Worm (Caenorhabditis elegans) whole organism, L1 larva: Measurements from ENCODE around the gene fbxb-114.
A peak's percentile ranks its signal among the peaks of the same experiment; 100 is the strongest.
"Not testable (repeated sequence)": the region's sequence is repeated elsewhere in the genome, so short reads cannot be mapped to it uniquely, and the experiment has no call there.

ENCODE experiments used
- C04F5.9 ChIP-seq: sonication (generic microtip); optimal IDR thresholded peaks from 2 replicates; lab custom pipeline; 2016; ENCODE audit warnings: missing genetic modification characterization, missing compliant biosample characterization
- C16A3.4 ChIP-seq: fragments of 150-350 bp; optimal IDR thresholded peaks from 2 replicates; lab custom pipeline; 2014; ENCODE audit warnings: missing biosample characterization, missing genetic modification characterization
- C34B4.2 ChIP-seq: sonication (generic microtip); optimal IDR thresholded peaks from 2 replicates; lab custom pipeline; 2017; ENCODE audit warnings: mild to moderate bottlenecking, missing genetic modification characterization, missing compliant biosample characterization
- Y116A8C.19 ChIP-seq: sonication (generic microtip); optimal IDR thresholded peaks from 2 replicates; lab custom pipeline; 2016; ENCODE audit warnings: missing compliant biosample characterization, missing genetic modification characterization, borderline replicate concordance
- aha-1 ChIP-seq: fragments of 150-350 bp; optimal IDR thresholded peaks from 2 replicates; lab custom pipeline; 2014; ENCODE audit warnings: missing biosample characterization, missing genetic modification characterization
- ama-1 ChIP-seq: fragments of 150-350 bp; optimal IDR thresholded peaks from 2 replicates; lab custom pipeline; 2014
- blmp-1 ChIP-seq: fragments of 150-350 bp; optimal IDR thresholded peaks from 2 replicates; lab custom pipeline; 2014; ENCODE audit warnings: missing biosample characterization, missing genetic modification characterization
- ceh-8 ChIP-seq: fragments of 200-800 bp; sonication (Bioruptor generic); optimal IDR thresholded peaks from 2 replicates; lab custom pipeline; 2018; ENCODE audit warnings: mild to moderate bottlenecking, missing genetic modification characterization, moderate library complexity, missing compliant biosample characterization
- ceh-90 ChIP-seq: sonication (generic microtip); optimal IDR thresholded peaks from 2 replicates; lab custom pipeline; 2016; ENCODE audit warnings: missing genetic modification characterization, missing compliant biosample characterization
- dpl-1 ChIP-seq, 3 experiments: fragments of 150-350 bp in 2 of 3; sonication (generic microtip) in 1 of 3; optimal IDR thresholded peaks; 2 replicates each; lab custom pipeline; 2014 to 2017; ENCODE audit warnings: missing biosample characterization in 3 of 3, missing genetic modification characterization in 3 of 3, missing genetic modification reagents in 3 of 3
- dsc-1 ChIP-seq: sonication (generic microtip); optimal IDR thresholded peaks from 2 replicates; lab custom pipeline; 2016; ENCODE audit warnings: mild to moderate bottlenecking, missing genetic modification characterization, missing compliant biosample characterization
- efl-1 ChIP-seq, 4 experiments: fragments of 150-350 bp; optimal IDR thresholded peaks in 3 of 4; peaks in 1 of 4; 1 replicate in 1 of 4; 2 replicates in 3 of 4; lab custom pipeline; 2014; ENCODE audit warnings: missing biosample characterization in 2 of 4, missing genetic modification characterization in 2 of 4, missing genetic modification reagents in 2 of 4
- efl-3 ChIP-seq: fragments of 200-800 bp; sonication (Bioruptor generic); optimal IDR thresholded peaks from 2 replicates; lab custom pipeline; 2018; ENCODE audit warnings: mild to moderate bottlenecking, missing genetic modification characterization, missing compliant biosample characterization
- egl-13 ChIP-seq: sonication (generic microtip); optimal IDR thresholded peaks from 2 replicates; lab custom pipeline; 2016; ENCODE audit warnings: missing genotype, missing genetic modification reagents, missing genetic modification characterization, missing compliant biosample characterization
- elt-2 ChIP-seq: sonication (generic microtip); optimal IDR thresholded peaks from 2 replicates; lab custom pipeline; 2016; ENCODE audit warnings: missing genetic modification characterization, mild to moderate bottlenecking, inconsistent platforms, missing compliant biosample characterization, missing genetic modification reagents
- elt-3 ChIP-seq, 6 experiments: fragments of 150-350 bp in 1 of 6; sonication (generic microtip); optimal IDR thresholded peaks; 2 replicates each; lab custom pipeline; 2017 to 2018; ENCODE audit warnings: missing biosample characterization in 6 of 6, missing genetic modification characterization in 6 of 6, inconsistent platforms in 1 of 6
- fkh-10 ChIP-seq: sonication (generic microtip); optimal IDR thresholded peaks from 2 replicates; lab custom pipeline; 2017; ENCODE audit warnings: missing biosample characterization, missing genetic modification reagents, missing genetic modification characterization
- fkh-4 ChIP-seq: sonication (generic microtip); optimal IDR thresholded peaks from 2 replicates; lab custom pipeline; 2016; ENCODE audit warnings: missing compliant biosample characterization, missing genetic modification characterization, borderline replicate concordance
- fkh-8 ChIP-seq: sonication (generic microtip); optimal IDR thresholded peaks from 2 replicates; lab custom pipeline; 2016; ENCODE audit warnings: mild to moderate bottlenecking, missing genetic modification characterization, missing compliant biosample characterization
- hlh-4 ChIP-seq: sonication (generic microtip); optimal IDR thresholded peaks from 2 replicates; lab custom pipeline; 2016; ENCODE audit warnings: mild to moderate bottlenecking, missing genetic modification characterization, missing compliant biosample characterization
- irx-1 ChIP-seq: sonication (generic microtip); optimal IDR thresholded peaks from 2 replicates; lab custom pipeline; 2016; ENCODE audit warnings: missing genetic modification characterization, missing compliant biosample characterization
- lin-15B ChIP-seq: fragments of 150-350 bp; sonication (generic microtip); optimal IDR thresholded peaks from 3 replicates; lab custom pipeline; 2014; ENCODE audit warnings: missing biosample characterization, missing genetic modification characterization
- lin-39 ChIP-seq: fragments of 150-350 bp; optimal IDR thresholded peaks from 2 replicates; lab custom pipeline; 2014; ENCODE audit warnings: missing biosample characterization, missing genetic modification reagents, missing genetic modification characterization
- lir-3 ChIP-seq: sonication (generic microtip); optimal IDR thresholded peaks from 2 replicates; lab custom pipeline; 2016; ENCODE audit warnings: mild to moderate bottlenecking, missing genetic modification characterization, moderate library complexity, missing compliant biosample characterization; ENCODE audit not compliant: poor library complexity
- mdl-1 ChIP-seq, 2 experiments: fragments of 150-350 bp; optimal IDR thresholded peaks; 2 replicates each; lab custom pipeline; 2014 to 2017; ENCODE audit warnings: missing biosample characterization in 2 of 2, missing genetic modification characterization in 2 of 2, inconsistent platforms in 1 of 2
- mef-2 ChIP-seq: fragments of 150-350 bp; optimal IDR thresholded peaks from 2 replicates; lab custom pipeline; 2014; ENCODE audit warnings: missing biosample characterization, missing genetic modification characterization
- nhr-12 ChIP-seq: sonication (generic microtip); optimal IDR thresholded peaks from 2 replicates; lab custom pipeline; 2017; ENCODE audit warnings: missing biosample characterization, missing genetic modification characterization
- nhr-19 ChIP-seq: fragments of 200-800 bp; sonication (Bioruptor generic); conservative IDR thresholded peaks from 2 replicates; pipeline ENCODE4 v1.3.6; 2022; ENCODE audit warnings: missing genetic modification characterization, missing compliant biosample characterization
- nhr-20 ChIP-seq: sonication (generic microtip); optimal IDR thresholded peaks from 2 replicates; lab custom pipeline; 2016; ENCODE audit warnings: mild to moderate bottlenecking, missing genetic modification characterization, missing compliant biosample characterization
- nhr-47 ChIP-seq: sonication (generic microtip); optimal IDR thresholded peaks from 2 replicates; lab custom pipeline; 2016; ENCODE audit warnings: mild to moderate bottlenecking, missing genetic modification characterization, moderate library complexity, missing compliant biosample characterization
- nhr-77 ChIP-seq: fragments of 150-350 bp; optimal IDR thresholded peaks from 2 replicates; lab custom pipeline; 2014; ENCODE audit warnings: missing biosample characterization, missing genetic modification characterization
- nhr-85 ChIP-seq: sonication (generic microtip); peaks from one replicate; lab custom pipeline; 2016; ENCODE audit warnings: missing genetic modification characterization, inconsistent platforms, missing compliant biosample characterization
- pag-3 ChIP-seq: sonication (generic microtip); optimal IDR thresholded peaks from 2 replicates; lab custom pipeline; 2017; ENCODE audit warnings: missing genetic modification characterization, mild to moderate bottlenecking, missing compliant biosample characterization, antibody characterized with exemption, borderline replicate concordance; ENCODE audit not compliant: insufficient read depth
- sox-4 ChIP-seq: sonication (generic microtip); optimal IDR thresholded peaks from 2 replicates; lab custom pipeline; 2016; ENCODE audit warnings: missing genetic modification characterization, missing compliant biosample characterization
- sptf-1 ChIP-seq: fragments of 150-350 bp; optimal IDR thresholded peaks from 2 replicates; lab custom pipeline; 2014; ENCODE audit warnings: missing biosample characterization, missing genetic modification characterization
- sup-37 ChIP-seq: fragments of 200-800 bp; sonication (Bioruptor generic); optimal IDR thresholded peaks from 2 replicates; lab custom pipeline; 2018; ENCODE audit warnings: mild to moderate bottlenecking, missing genetic modification characterization, missing compliant biosample characterization
- tbx-2 ChIP-seq: sonication (generic microtip); optimal IDR thresholded peaks from 2 replicates; lab custom pipeline; 2016; ENCODE audit warnings: missing genetic modification characterization, missing compliant biosample characterization
- unc-130 ChIP-seq: fragments of 150-350 bp; optimal IDR thresholded peaks from 2 replicates; lab custom pipeline; 2017; ENCODE audit warnings: missing biosample characterization, missing genetic modification characterization, inconsistent platforms
- unc-30 ChIP-seq: sonication (generic microtip); optimal IDR thresholded peaks from 2 replicates; lab custom pipeline; 2017; ENCODE audit warnings: missing biosample characterization, missing genetic modification characterization
- vab-15 ChIP-seq: sonication (generic microtip); optimal IDR thresholded peaks from 2 replicates; lab custom pipeline; 2017; ENCODE audit warnings: missing genotype, mild to moderate bottlenecking, missing genetic modification characterization, missing compliant biosample characterization
- xbp-1 ChIP-seq: sonication (generic microtip); optimal IDR thresholded peaks from 2 replicates; lab custom pipeline; 2016; ENCODE audit warnings: missing genetic modification characterization, missing compliant biosample characterization
- ztf-11 ChIP-seq, 2 experiments: sonication (generic microtip); optimal IDR thresholded peaks; 2 replicates each; lab custom pipeline; 2016 to 2017; ENCODE audit warnings: missing genetic modification characterization in 2 of 2, missing biosample characterization in 1 of 2, missing compliant biosample characterization in 1 of 2

The fbxb-114 gene

DNA sequence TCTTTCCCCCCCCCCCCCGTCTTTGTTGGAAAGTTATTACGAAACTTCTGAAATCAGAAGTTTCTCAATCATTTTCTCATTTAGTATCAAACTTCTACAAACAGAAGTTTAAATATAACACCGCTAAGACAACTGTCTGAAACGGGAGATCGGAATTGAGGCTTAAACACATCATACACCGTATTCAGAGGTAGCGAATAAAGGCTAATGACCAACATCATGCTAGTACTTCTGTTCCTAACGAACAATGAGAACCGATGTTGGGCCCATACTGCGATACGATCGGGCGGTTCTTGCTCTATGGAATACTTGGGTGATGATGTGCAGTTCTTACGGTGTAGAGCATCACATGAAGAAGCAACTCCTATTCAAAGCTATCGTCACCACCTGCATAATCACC is 38.2 kb upstream of the fbxb-114 start, which contains the start of gene Y13C8A.1:
Gene Y13C8A.1, plus strand, starts transcription at position 301 of the 400 bp plus-strand sequence.
- TF ChIP-seq xbp-1 (tag; lab: Kevin White, UChicago); irx-1 (tag; lab: Kevin White, UChicago); fkh-10 (GFP tag; lab: Kevin White, UChicago): not testable (repeated sequence)

DNA sequence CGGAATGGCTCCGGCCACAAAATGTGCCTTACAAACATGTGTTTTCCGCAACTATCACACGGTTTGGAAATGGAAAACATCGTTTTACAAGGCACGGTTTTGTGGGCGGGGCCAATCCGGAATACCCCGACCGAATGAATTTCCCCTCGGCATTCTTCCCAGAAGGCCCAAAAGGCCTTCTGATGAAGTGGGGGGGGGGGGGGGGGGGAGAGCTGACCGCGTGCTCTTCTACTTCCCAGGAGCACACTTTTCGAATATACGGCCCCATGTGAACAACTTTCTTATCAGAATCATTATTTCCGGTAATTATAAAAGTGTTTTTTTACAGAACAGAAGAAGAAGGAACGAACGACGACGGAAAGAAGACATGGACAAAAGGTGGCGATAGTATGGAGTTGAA is 37.6 kb upstream of the fbxb-114 start:
- TF ChIP-seq tbx-2 (tag; lab: Kevin White, UChicago): no peak
- no peak for TF ChIP-seq pag-3 (tag; lab: Kevin White, UChicago)
- no peak for TF ChIP-seq nhr-19 (GFP tag; lab: Robert Waterston, UW)
- TF ChIP-seq C16A3.4: no peak
- TF ChIP-seq ceh-90 (tag; lab: Kevin White, UChicago): no peak
- TF ChIP-seq irx-1 (tag; lab: Kevin White, UChicago): no peak
- TF ChIP-seq nhr-20 (tag; lab: Kevin White, UChicago): no peak
- no peak for TF ChIP-seq Y116A8C.19 (tag; lab: Kevin White, UChicago)

DNA sequence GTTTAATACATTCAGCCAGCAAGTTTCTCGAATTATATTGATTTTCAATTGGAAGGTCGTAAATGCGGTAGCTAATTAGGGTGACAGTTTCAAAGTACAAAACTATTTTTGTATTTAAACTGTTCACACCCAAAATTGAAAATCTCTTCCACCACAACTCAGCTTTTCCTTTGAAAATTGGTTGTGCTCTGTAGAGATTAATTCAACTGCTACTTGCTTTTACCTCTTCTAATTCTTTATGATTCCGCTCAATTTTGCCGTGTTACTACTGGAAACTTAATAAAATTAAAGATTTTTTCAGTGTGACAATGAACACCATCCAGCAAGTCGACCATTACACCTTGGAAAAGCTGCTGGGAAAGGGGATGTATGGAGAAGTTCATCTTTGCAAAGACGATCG is 29.9 kb upstream of the fbxb-114 start, which contains the start of gene F39F10.3:
Gene F39F10.3, plus strand, starts transcription at position 301 of the 400 bp plus-strand sequence.
- TF ChIP-seq vab-15 (tag; lab: Kevin White, UChicago) (no peak), nhr-77 (tag; lab: Kevin White, UChicago) (no peak), elt-3 (tag; optimal IDR thresholded peaks at IDR 0.05; lab: Kevin White, UChicago) (no peak), ztf-11 (tag; optimal IDR thresholded peaks at IDR 0.05; lab: Kevin White, UChicago) (no peak), nhr-12 (tag; lab: Kevin White, UChicago) (no peak), ceh-8 (no peak), aha-1 (tag; lab: Kevin White, UChicago) (no peak), hlh-4 (tag; lab: Kevin White, UChicago) (no peak), unc-30 (no peak), fkh-4 (tag; lab: Kevin White, UChicago) (no peak)

DNA sequence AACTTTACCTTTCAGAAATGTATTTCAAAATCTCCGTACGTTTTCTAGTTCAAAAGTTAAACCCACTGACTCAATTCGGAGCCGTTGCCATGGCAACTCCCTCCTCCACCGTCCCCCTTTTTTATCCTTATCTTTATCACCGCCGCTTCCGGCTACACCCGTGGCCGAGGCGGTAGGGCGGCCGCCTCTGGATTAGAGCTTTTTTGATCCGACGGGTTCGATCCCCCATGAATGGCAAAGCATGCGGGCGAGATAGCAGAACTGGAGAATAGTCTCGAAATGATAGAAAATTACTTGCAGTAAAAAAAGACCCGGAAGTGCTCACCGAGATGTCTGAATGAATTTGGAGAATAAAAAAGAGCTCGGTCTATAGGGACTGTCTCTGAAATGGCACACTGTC is 27.9 kb upstream of the fbxb-114 start:
- no peak for TF ChIP-seq nhr-77 (tag; lab: Kevin White, UChicago)
- TF ChIP-seq mdl-1 (tag; optimal IDR thresholded peaks at IDR 0.05; lab: Kevin White, UChicago): no peak
- no peak for TF ChIP-seq dpl-1 (GFP tag; optimal IDR thresholded peaks at IDR 0.05; lab: Kevin White, UChicago)
- TF ChIP-seq tbx-2 (tag; lab: Kevin White, UChicago): no peak
- peak; percentile 34 for TF ChIP-seq nhr-47 (tag; lab: Kevin White, UChicago)
- TF ChIP-seq sptf-1 (tag; lab: Kevin White, UChicago): no peak
- TF ChIP-seq sup-37: no peak
- no peak for TF ChIP-seq C34B4.2 (tag; lab: Kevin White, UChicago)
- TF ChIP-seq egl-13 (tag; lab: Kevin White, UChicago): peak; percentile 14
- no peak for TF ChIP-seq elt-2
- no peak for TF ChIP-seq efl-3 (GFP tag; lab: Kevin White, UChicago)
- no peak for TF ChIP-seq C04F5.9
- TF ChIP-seq lin-15B (tag; lab: Kevin White, UChicago): no peak
- TF ChIP-seq unc-30: no peak
- no peak for TF ChIP-seq efl-1 (optimal IDR thresholded peaks at IDR 0.05; lab: Kevin White, UChicago)
- TF ChIP-seq efl-1 (GFP tag; optimal IDR thresholded peaks at IDR 0.05 in 1 of 2; lab: Kevin White, UChicago): peak in 1 of 2 experiments; percentile 58
- TF ChIP-seq lin-39 (tag; lab: Kevin White, UChicago): no peak
- no peak for TF ChIP-seq fkh-4 (tag; lab: Kevin White, UChicago)
- TF ChIP-seq lir-3: no peak
- no peak for TF ChIP-seq ama-1
- peak; percentile 71 for TF ChIP-seq fkh-8 (tag; lab: Kevin White, UChicago)
- no peak for TF ChIP-seq unc-130 (tag; lab: Kevin White, UChicago)
- TF ChIP-seq sox-4: peak; percentile 5
- no peak for TF ChIP-seq nhr-85 (tag; lab: Kevin White, UChicago)
- TF ChIP-seq blmp-1 (tag; lab: Kevin White, UChicago): no peak
- no peak for TF ChIP-seq mef-2 (tag; lab: Kevin White, UChicago)
- peak; percentile 29 for TF ChIP-seq dsc-1 (tag; lab: Kevin White, UChicago)
- no peak for TF ChIP-seq irx-1 (tag; lab: Kevin White, UChicago)
